ENCODE assay signal across 2 fruit fly cellular contexts in genomic region chr3L:12329549-12329948, dm6.
TF ChIP-seq lines count a peak whose summit lies in the region.

No protein-coding gene starts in this region.

- TF ChIP-seq CTCF in whole organism, embryonic (GFP tag; optimal IDR thresholded peaks at IDR 0.05; lab: Kevin White, UChicago) = no peak

TF ChIP-seq in whole organism, embryonic, 481 proteins besides CTCF, POLR2A, EP300 and RAD21:
- TF ChIP-seq danr (GFP tag; IDR thresholded peaks at IDR 0.05; lab: Robert Waterston, UW) = no peak
- no peak for TF ChIP-seq Rx (GFP tag; IDR thresholded peaks at IDR 0.05; lab: Robert Waterston, UW)
- TF ChIP-seq CG11504 (tag; optimal IDR thresholded peaks at IDR 0.05; lab: Kevin White, UChicago) = peak; percentile 18
- no peak for TF ChIP-seq Trl (optimal IDR thresholded peaks at IDR 0.05; lab: Kevin White, UChicago)
- TF ChIP-seq Trl (GFP tag; optimal IDR thresholded peaks at IDR 0.05; lab: Kevin White, UChicago) = no peak
- TF ChIP-seq Nf-YB (GFP tag; optimal IDR thresholded peaks at IDR 0.05; lab: Kevin White, UChicago) = no peak
- no peak for TF ChIP-seq CG17186 (GFP tag; optimal IDR thresholded peaks at IDR 0.05; lab: Kevin White, UChicago)
- no peak for TF ChIP-seq CkIIα-i1 (GFP tag; IDR thresholded peaks at IDR 0.05; lab: Robert Waterston, UW)
- TF ChIP-seq CG3847 (GFP tag; IDR thresholded peaks at IDR 0.05; lab: Robert Waterston, UW) = no peak
- peak; percentile 70 for TF ChIP-seq CG4360 (GFP tag; IDR thresholded peaks at IDR 0.05; lab: Robert Waterston, UW)
- no peak for TF ChIP-seq CG17912 (GFP tag; optimal IDR thresholded peaks at IDR 0.05; lab: Kevin White, UChicago)
- no peak for TF ChIP-seq nerfin-2 (GFP tag; IDR thresholded peaks at IDR 0.05; lab: Robert Waterston, UW; ENCODE audit: partially characterized antibody)
- TF ChIP-seq bcd (GFP tag; optimal IDR thresholded peaks at IDR 0.05; lab: Kevin White, UChicago) = no peak
- TF ChIP-seq shn (GFP tag; optimal IDR thresholded peaks at IDR 0.05; lab: Kevin White, UChicago) = no peak
- TF ChIP-seq CG15073 (GFP tag; optimal IDR thresholded peaks at IDR 0.05; lab: Kevin White, UChicago) = no peak

TF ChIP-seq in whole organism, wandering third instar larva, 38 proteins besides CTCF, POLR2A, EP300 and RAD21:
- TF ChIP-seq Dfd (GFP tag; optimal IDR thresholded peaks at IDR 0.05; lab: Kevin White, UChicago) (peak; percentile 91), CG32264 (GFP tag; optimal IDR thresholded peaks at IDR 0.05; lab: Kevin White, UChicago) (no peak)

Comparison
In these comparisons a context has a peak if more than half of its experiments do, and no peak if none do; other contexts are left out.
1. Of the 10 proteins assayed by ChIP-seq in both whole organism, embryonic and whole organism, wandering third instar larva: peak only in whole organism, embryonic: none; only in whole organism, wandering third instar larva: Dfd; in both: none; in neither: 9.